Worm (Caenorhabditis elegans): ENCODE measurements around the gene srab-9.

ce11 chrV:3133293-3133755 is 7.8 kb downstream of the srab-9 start, which contains the start of gene F02C9.2:
- no peak for TF ChIP-seq nhr-28 (tag; optimal IDR thresholded peaks at IDR 0.05)
- no peak for TF ChIP-seq egl-27 (tag; optimal IDR thresholded peaks at IDR 0.05)
- no peak for TF ChIP-seq alr-1 (tag; optimal IDR thresholded peaks at IDR 0.05; ENCODE audit: borderline replicate concordance)
- no peak for TF ChIP-seq fos-1 (tag; optimal IDR thresholded peaks at IDR 0.05)
- no peak for TF ChIP-seq mdl-1 (tag; optimal IDR thresholded peaks at IDR 0.05)
- no peak for TF ChIP-seq fkh-4 (tag; optimal IDR thresholded peaks at IDR 0.05; ENCODE audit: borderline replicate concordance)
- TF ChIP-seq fkh-10 (GFP tag; optimal IDR thresholded peaks at IDR 0.05) = no peak
- TF ChIP-seq snpc-4 (tag; optimal IDR thresholded peaks at IDR 0.05) = no peak
- no peak for TF ChIP-seq skn-1 (tag; optimal IDR thresholded peaks at IDR 0.05)
- TF ChIP-seq nhr-90 (tag; optimal IDR thresholded peaks at IDR 0.05; ENCODE audit: poor library complexity) = no peak
- no peak for TF ChIP-seq ama-1 (optimal IDR thresholded peaks at IDR 0.05)
- no peak for TF ChIP-seq ztf-11 (tag; optimal IDR thresholded peaks at IDR 0.05)
- TF ChIP-seq ceh-88 (GFP tag; IDR thresholded peaks at IDR 0.05) = no peak

All from whole organism, L1 larva.